Worm (Caenorhabditis elegans): ENCODE measurements around the gene C01G10.14.

Gene C01G10.14

ce11 chrV:15085335-15085800, 20.4 kb downstream of the C01G10.14 start, which contains the start of the genes ahsa-1 and C01G10.7:
Gene ahsa-1, minus strand, starts transcription at chrV:15085385.
Gene C01G10.7, plus strand, starts transcription at chrV:15085747.
- TF ChIP-seq hmbx-1 (tag; optimal IDR thresholded peaks at IDR 0.05) = peak; percentile 6
- TF ChIP-seq tbx-37 (GFP tag; conservative IDR thresholded peaks at IDR 0.05) = peak; percentile 70
- no peak for TF ChIP-seq ceh-36 (tag; optimal IDR thresholded peaks at IDR 0.05)
- TF ChIP-seq tbx-11 (GFP tag; IDR thresholded peaks at IDR 0.05) = no peak
- no peak for TF ChIP-seq aly-1 (tag; optimal IDR thresholded peaks at IDR 0.05)
- TF ChIP-seq ceh-13 (GFP tag; optimal IDR thresholded peaks at IDR 0.05) = no peak
- no peak for TF ChIP-seq scrt-1 (GFP tag; IDR thresholded peaks at IDR 0.05)
- no peak for TF ChIP-seq B0310.2 (tag; optimal IDR thresholded peaks at IDR 0.05)
- TF ChIP-seq hmg-4 (GFP tag; optimal IDR thresholded peaks at IDR 0.05) = no peak
- no peak for TF ChIP-seq ama-1 (optimal IDR thresholded peaks at IDR 0.05)
- no peak for TF ChIP-seq tra-4 (tag; optimal IDR thresholded peaks at IDR 0.05)
- peak; percentile 16 for TF ChIP-seq ets-7 (tag; optimal IDR thresholded peaks at IDR 0.05)
- TF ChIP-seq flt-1 (GFP tag; IDR thresholded peaks at IDR 0.05) = 0 out of 2 replicates have a peak, but pooled peaks have one; percentile 24
- TF ChIP-seq hnd-1 (tag; optimal IDR thresholded peaks at IDR 0.05) = peak; percentile 10
- TF ChIP-seq sea-1 (GFP tag; conservative IDR thresholded peaks at IDR 0.05) = no peak
- TF ChIP-seq pes-1 (GFP tag; IDR thresholded peaks at IDR 0.05) = peak; percentile 78
- TF ChIP-seq F13C5.2 (tag; optimal IDR thresholded peaks at IDR 0.05) = peak; percentile 64

- TF ChIP-seq sea-1 (GFP tag; conservative IDR thresholded peaks at IDR 0.05) (peak; percentile 62; the same call in 1 of the 2 replicates), scrt-1 (GFP tag; IDR thresholded peaks at IDR 0.05) (no peak)
Observed at ce11 chrV:15083659-15084058, 22.1 kb downstream of the C01G10.14 start.

ce11 chrV:15082291-15082690, 23.5 kb downstream of the C01G10.14 start, which contains the start of the genes C01G10.10 and C01G10.9:
Gene C01G10.10, minus strand, starts transcription at chrV:15082441.
Gene C01G10.9, plus strand, starts transcription at chrV:15082530.
- TF ChIP-seq ama-1 (optimal IDR thresholded peaks at IDR 0.05) = no peak
- TF ChIP-seq tra-4 (tag; optimal IDR thresholded peaks at IDR 0.05) = peak; percentile 4
- no peak for TF ChIP-seq hmbx-1 (tag; optimal IDR thresholded peaks at IDR 0.05)
- TF ChIP-seq tbx-37 (GFP tag; conservative IDR thresholded peaks at IDR 0.05) = peak; percentile 60
- TF ChIP-seq F13C5.2 (tag; optimal IDR thresholded peaks at IDR 0.05) = peak; percentile 31

- TF ChIP-seq B0310.2 (tag; optimal IDR thresholded peaks at IDR 0.05) (no peak), flt-1 (GFP tag; IDR thresholded peaks at IDR 0.05) (no peak)
Observed at ce11 chrV:15078560-15078959, 27.2 kb downstream of the C01G10.14 start.

ce11 chrV:15074907-15075306, 30.8 kb downstream of the C01G10.14 start:
- TF ChIP-seq B0310.2 (tag; optimal IDR thresholded peaks at IDR 0.05) (no peak), hnd-1 (tag; optimal IDR thresholded peaks at IDR 0.05) (no peak), ceh-36 (tag; optimal IDR thresholded peaks at IDR 0.05) (no peak), pes-1 (GFP tag; IDR thresholded peaks at IDR 0.05) (no peak), ama-1 (optimal IDR thresholded peaks at IDR 0.05) (no peak), sea-1 (GFP tag; conservative IDR thresholded peaks at IDR 0.05) (no peak), hmg-4 (GFP tag; optimal IDR thresholded peaks at IDR 0.05) (no peak), flt-1 (GFP tag; IDR thresholded peaks at IDR 0.05) (no peak), tra-4 (tag; optimal IDR thresholded peaks at IDR 0.05) (no peak)

ce11 chrV:15072738-15073137, 33.0 kb downstream of the C01G10.14 start:
- TF ChIP-seq pes-1 (GFP tag; IDR thresholded peaks at IDR 0.05) (no peak), ama-1 (optimal IDR thresholded peaks at IDR 0.05) (no peak), flt-1 (GFP tag; IDR thresholded peaks at IDR 0.05) (no peak), hmbx-1 (tag; optimal IDR thresholded peaks at IDR 0.05) (no peak), B0310.2 (tag; optimal IDR thresholded peaks at IDR 0.05) (no peak), tbx-11 (GFP tag; IDR thresholded peaks at IDR 0.05) (0 out of 2 replicates have a peak, but pooled peaks have one; percentile 24), scrt-1 (GFP tag; IDR thresholded peaks at IDR 0.05) (no peak), tra-4 (tag; optimal IDR thresholded peaks at IDR 0.05) (no peak)

- no peak for TF ChIP-seq ceh-13 (GFP tag; optimal IDR thresholded peaks at IDR 0.05)
- no peak for TF ChIP-seq pes-1 (GFP tag; IDR thresholded peaks at IDR 0.05)
- no peak for TF ChIP-seq sea-1 (GFP tag; conservative IDR thresholded peaks at IDR 0.05)
- TF ChIP-seq scrt-1 (GFP tag; IDR thresholded peaks at IDR 0.05) = no peak
- TF ChIP-seq ceh-36 (tag; optimal IDR thresholded peaks at IDR 0.05) = no peak
- TF ChIP-seq aly-1 (tag; optimal IDR thresholded peaks at IDR 0.05) = peak; percentile 14
- TF ChIP-seq tbx-37 (GFP tag; conservative IDR thresholded peaks at IDR 0.05) = no peak
- TF ChIP-seq F13C5.2 (tag; optimal IDR thresholded peaks at IDR 0.05) = no peak
- no peak for TF ChIP-seq B0310.2 (tag; optimal IDR thresholded peaks at IDR 0.05)
- TF ChIP-seq ama-1 (optimal IDR thresholded peaks at IDR 0.05) = no peak
- TF ChIP-seq hnd-1 (tag; optimal IDR thresholded peaks at IDR 0.05) = no peak
- TF ChIP-seq hmg-4 (GFP tag; optimal IDR thresholded peaks at IDR 0.05) = peak; percentile 53
- no peak for TF ChIP-seq tbx-11 (GFP tag; IDR thresholded peaks at IDR 0.05)
- TF ChIP-seq ets-7 (tag; optimal IDR thresholded peaks at IDR 0.05) = no peak
- TF ChIP-seq flt-1 (GFP tag; IDR thresholded peaks at IDR 0.05) = no peak
Observed at ce11 chrV:15071015-15071810, 34.5 kb downstream of the C01G10.14 start, which contains the start of gene unc-76. Gene unc-76, plus strand, starts transcription at chrV:15071760.

- TF ChIP-seq hmbx-1 (tag; optimal IDR thresholded peaks at IDR 0.05) (no peak), pes-1 (GFP tag; IDR thresholded peaks at IDR 0.05) (no peak), tbx-11 (GFP tag; IDR thresholded peaks at IDR 0.05) (no peak), aly-1 (tag; optimal IDR thresholded peaks at IDR 0.05) (no peak), ceh-13 (GFP tag; optimal IDR thresholded peaks at IDR 0.05) (no peak)
Observed at ce11 chrV:15069435-15069985, 36.2 kb downstream of the C01G10.14 start.
